Worm (Caenorhabditis elegans): ENCODE results near the gene dhhc-1.

Gene dhhc-1

ce11 chrX:15060303-15060702, 39.9 kb downstream of the dhhc-1 start, which contains the start of gene fbxa-96:
Gene fbxa-96 (minus strand): TSS chrX:15060403.
- no peak for TF ChIP-seq Y55F3AM.14 (GFP tag; optimal IDR thresholded peaks at IDR 0.05)
- TF ChIP-seq unc-55 (GFP tag; optimal IDR thresholded peaks at IDR 0.05), result no peak
- no peak for TF ChIP-seq snpc-4 (tag; optimal IDR thresholded peaks at IDR 0.05)
- no peak for TF ChIP-seq C34F6.9 (tag; optimal IDR thresholded peaks at IDR 0.05)
- no peak for TF ChIP-seq sma-3 (GFP tag; optimal IDR thresholded peaks at IDR 0.05)
- no peak for TF ChIP-seq lsy-2 (tag; optimal IDR thresholded peaks at IDR 0.05)
- no peak for TF ChIP-seq ztf-1 (GFP tag; conservative IDR thresholded peaks at IDR 0.05)
- no peak for TF ChIP-seq aly-2 (tag; optimal IDR thresholded peaks at IDR 0.05)
- no peak for TF ChIP-seq zag-1 (tag; optimal IDR thresholded peaks at IDR 0.05)
- no peak for TF ChIP-seq ceh-82 (tag; optimal IDR thresholded peaks at IDR 0.05)
- TF ChIP-seq unc-62 (GFP tag; optimal IDR thresholded peaks at IDR 0.05), result no peak
- no peak for TF ChIP-seq dmd-4 (tag; optimal IDR thresholded peaks at IDR 0.05)
- TF ChIP-seq sma-9 (GFP tag; optimal IDR thresholded peaks at IDR 0.05), result no peak
- TF ChIP-seq sma-9 (tag; optimal IDR thresholded peaks at IDR 0.05), result no peak
- TF ChIP-seq blmp-1 (tag; optimal IDR thresholded peaks at IDR 0.05; ENCODE audit: insufficient read depth), result no peak
- TF ChIP-seq peb-1 (tag; optimal IDR thresholded peaks at IDR 0.05), result no peak
- TF ChIP-seq nhr-129 (tag; optimal IDR thresholded peaks at IDR 0.05), result no peak
- TF ChIP-seq mdl-1 (tag; optimal IDR thresholded peaks at IDR 0.05), result no peak
- no peak for TF ChIP-seq nhr-77 (tag; optimal IDR thresholded peaks at IDR 0.05)
- no peak for TF ChIP-seq egl-27 (tag; optimal IDR thresholded peaks at IDR 0.05)
- TF ChIP-seq lin-13 (GFP tag; optimal IDR thresholded peaks at IDR 0.05), result no peak

- TF ChIP-seq nhr-12 (tag; optimal IDR thresholded peaks at IDR 0.05), result no peak
- no peak for TF ChIP-seq nhr-10 (tag; optimal IDR thresholded peaks at IDR 0.05)
- TF ChIP-seq lsy-2 (tag; optimal IDR thresholded peaks at IDR 0.05), result no peak
- no peak for TF ChIP-seq crh-2 (tag; optimal IDR thresholded peaks at IDR 0.05)
- no peak for TF ChIP-seq F13H6.1 (tag; optimal IDR thresholded peaks at IDR 0.05)
- TF ChIP-seq unc-55 (GFP tag; optimal IDR thresholded peaks at IDR 0.05), result no peak
Observed at ce11 chrX:15057900-15058299, 42.3 kb downstream of the dhhc-1 start.

- TF ChIP-seq nhr-10 (tag; optimal IDR thresholded peaks at IDR 0.05), result no peak
- no peak for TF ChIP-seq nhr-77 (tag; optimal IDR thresholded peaks at IDR 0.05)
- no peak for TF ChIP-seq ztf-4 (tag; optimal IDR thresholded peaks at IDR 0.05)
- no peak for TF ChIP-seq zag-1 (tag; optimal IDR thresholded peaks at IDR 0.05)
- TF ChIP-seq nhr-12 (tag; optimal IDR thresholded peaks at IDR 0.05), result no peak
- TF ChIP-seq mbf-1 (tag; optimal IDR thresholded peaks at IDR 0.05), result no peak
- TF ChIP-seq dmd-4 (tag; optimal IDR thresholded peaks at IDR 0.05), result no peak
- no peak for TF ChIP-seq aly-2 (tag; optimal IDR thresholded peaks at IDR 0.05)
- no peak for TF ChIP-seq sma-3 (GFP tag; optimal IDR thresholded peaks at IDR 0.05)
Observed at ce11 chrX:15056737-15057136, 43.5 kb downstream of the dhhc-1 start, which contains the start of gene H03G16.5. Gene H03G16.5 (minus strand): TSS chrX:15056837.

- no peak for TF ChIP-seq ZK546.5 (tag; optimal IDR thresholded peaks at IDR 0.05)
- TF ChIP-seq nhr-6 (tag; optimal IDR thresholded peaks at IDR 0.05), result no peak
- TF ChIP-seq alr-1 (tag; optimal IDR thresholded peaks at IDR 0.05), result no peak
- TF ChIP-seq ztf-1 (GFP tag; conservative IDR thresholded peaks at IDR 0.05), result no peak
- no peak for TF ChIP-seq crh-2 (tag; optimal IDR thresholded peaks at IDR 0.05)
- no peak for TF ChIP-seq snpc-4 (tag; optimal IDR thresholded peaks at IDR 0.05)
- TF ChIP-seq sma-9 (GFP tag; optimal IDR thresholded peaks at IDR 0.05), result no peak
- TF ChIP-seq sma-9 (tag; optimal IDR thresholded peaks at IDR 0.05), result no peak
- TF ChIP-seq ceh-16 (tag; optimal IDR thresholded peaks at IDR 0.05), result no peak
- TF ChIP-seq R02D3.7 (tag; optimal IDR thresholded peaks at IDR 0.05), result no peak
- no peak for TF ChIP-seq lin-13 (GFP tag; optimal IDR thresholded peaks at IDR 0.05)
- no peak for TF ChIP-seq lsy-2 (tag; optimal IDR thresholded peaks at IDR 0.05)
- TF ChIP-seq F13H6.1 (tag; optimal IDR thresholded peaks at IDR 0.05), result no peak
- no peak for TF ChIP-seq Y55F3AM.14 (GFP tag; optimal IDR thresholded peaks at IDR 0.05)
- no peak for TF ChIP-seq gmeb-1 (tag; optimal IDR thresholded peaks at IDR 0.05)
- TF ChIP-seq nhr-23 (tag; optimal IDR thresholded peaks at IDR 0.05), result no peak
- no peak for TF ChIP-seq fos-1 (tag; optimal IDR thresholded peaks at IDR 0.05)
- no peak for TF ChIP-seq elt-1 (tag; optimal IDR thresholded peaks at IDR 0.05)
Observed at ce11 chrX:15055914-15056313, 44.3 kb downstream of the dhhc-1 start, which contains the start of gene H03G16.7. Gene H03G16.7 (minus strand): TSS chrX:15056014.

All from whole organism, L2 larva.